Worm (Caenorhabditis elegans): Measurements from ENCODE around the gene nhr-36.

Gene nhr-36

ce11 chrV:9295581-9295980 is 34.2 kb upstream of the nhr-36 start:
- TF ChIP-seq dsc-1 (tag; optimal IDR thresholded peaks at IDR 0.05) = peak; percentile 25
- peak; percentile 15 for TF ChIP-seq lin-14 (GFP tag; optimal IDR thresholded peaks at IDR 0.05)
- TF ChIP-seq elt-3 (tag; optimal IDR thresholded peaks at IDR 0.05) = no peak
- no peak for TF ChIP-seq ceh-8 (GFP tag; optimal IDR thresholded peaks at IDR 0.05)

ce11 chrV:9293359-9293758 is 32.0 kb upstream of the nhr-36 start:
- TF ChIP-seq nhr-71 (tag; optimal IDR thresholded peaks at IDR 0.05) (peak; percentile 24), aha-1 (tag; optimal IDR thresholded peaks at IDR 0.05) (no peak), fkh-8 (tag; optimal IDR thresholded peaks at IDR 0.05) (peak; percentile 77), lin-14 (GFP tag; optimal IDR thresholded peaks at IDR 0.05) (no peak), dsc-1 (tag; optimal IDR thresholded peaks at IDR 0.05) (peak; percentile 27), ceh-8 (GFP tag; optimal IDR thresholded peaks at IDR 0.05) (peak; percentile 1), nhr-47 (tag; optimal IDR thresholded peaks at IDR 0.05) (peak; percentile 15), fkh-4 (tag; optimal IDR thresholded peaks at IDR 0.05; ENCODE audit: borderline replicate concordance) (no peak), ets-5 (GFP tag; IDR thresholded peaks at IDR 0.05) (no peak), egl-13 (tag; optimal IDR thresholded peaks at IDR 0.05) (peak; percentile 1), alr-1 (tag; optimal IDR thresholded peaks at IDR 0.05; ENCODE audit: borderline replicate concordance) (no peak)

ce11 chrV:9291919-9292318 is 30.5 kb upstream of the nhr-36 start, which contains the start of gene ZK682.7:
ZK682.7 (minus strand) TSS chrV:9292165.
- TF ChIP-seq hlh-4 (tag; optimal IDR thresholded peaks at IDR 0.05) (no peak), fkh-4 (tag; optimal IDR thresholded peaks at IDR 0.05; ENCODE audit: borderline replicate concordance) (peak; percentile 77), snpc-4 (tag; optimal IDR thresholded peaks at IDR 0.05) (no peak), egl-27 (tag; optimal IDR thresholded peaks at IDR 0.05) (no peak), dsc-1 (tag; optimal IDR thresholded peaks at IDR 0.05) (peak; percentile 91)

ce11 chrV:9287460-9287859 is 26.1 kb upstream of the nhr-36 start, which contains the start of gene lron-2:
lron-2 (minus strand) TSS chrV:9287560.
- TF ChIP-seq fkh-8 (tag; optimal IDR thresholded peaks at IDR 0.05) = no peak
- no peak for TF ChIP-seq ces-1 (GFP tag; optimal IDR thresholded peaks at IDR 0.05)
- no peak for TF ChIP-seq lir-3 (tag; optimal IDR thresholded peaks at IDR 0.05; ENCODE audit: poor library complexity)
- TF ChIP-seq lsy-2 (tag; optimal IDR thresholded peaks at IDR 0.05) = no peak
- no peak for TF ChIP-seq tbx-2 (tag; optimal IDR thresholded peaks at IDR 0.05)
- no peak for TF ChIP-seq irx-1 (tag; optimal IDR thresholded peaks at IDR 0.05)
- no peak for TF ChIP-seq efl-3 (GFP tag; optimal IDR thresholded peaks at IDR 0.05)
- no peak for TF ChIP-seq ama-1 (optimal IDR thresholded peaks at IDR 0.05)
- no peak for TF ChIP-seq ztf-11 (tag; optimal IDR thresholded peaks at IDR 0.05)
- TF ChIP-seq nhr-77 (tag; optimal IDR thresholded peaks at IDR 0.05) = no peak
- TF ChIP-seq nhr-19 (GFP tag; conservative IDR thresholded peaks at IDR 0.05) = no peak
- no peak for TF ChIP-seq nhr-47 (tag; optimal IDR thresholded peaks at IDR 0.05)
- no peak for TF ChIP-seq aly-2 (tag; optimal IDR thresholded peaks at IDR 0.05)
- no peak for TF ChIP-seq fkh-10 (GFP tag; optimal IDR thresholded peaks at IDR 0.05)
- TF ChIP-seq unc-98 (GFP tag; IDR thresholded peaks at IDR 0.05) = no peak

ce11 chrV:9283452-9283851 is 22.1 kb upstream of the nhr-36 start:
- TF ChIP-seq efl-1 (optimal IDR thresholded peaks at IDR 0.05) = no peak
- no peak for TF ChIP-seq efl-1 (GFP tag; optimal IDR thresholded peaks at IDR 0.05 in 1 of 2)
- TF ChIP-seq nhr-20 (tag; optimal IDR thresholded peaks at IDR 0.05) = no peak
- TF ChIP-seq Y116A8C.19 (tag; optimal IDR thresholded peaks at IDR 0.05; ENCODE audit: borderline replicate concordance) = no peak
- peak; percentile 53 for TF ChIP-seq fkh-4 (tag; optimal IDR thresholded peaks at IDR 0.05; ENCODE audit: borderline replicate concordance)
- no peak for TF ChIP-seq snu-23 (GFP tag; optimal IDR thresholded peaks at IDR 0.05)
- TF ChIP-seq dsc-1 (tag; optimal IDR thresholded peaks at IDR 0.05) = peak; percentile 90
- no peak for TF ChIP-seq mdl-1 (tag; optimal IDR thresholded peaks at IDR 0.05)
- TF ChIP-seq hlh-17 (GFP tag; optimal IDR thresholded peaks at IDR 0.05; ENCODE audit: borderline replicate concordance) = no peak
- no peak for TF ChIP-seq unc-86 (tag; optimal IDR thresholded peaks at IDR 0.05)
- no peak for TF ChIP-seq pqm-1 (tag; optimal IDR thresholded peaks at IDR 0.05)
